Worm (Caenorhabditis elegans): ENCODE results near the gene igeg-2.

The igeg-2 gene

DNA sequence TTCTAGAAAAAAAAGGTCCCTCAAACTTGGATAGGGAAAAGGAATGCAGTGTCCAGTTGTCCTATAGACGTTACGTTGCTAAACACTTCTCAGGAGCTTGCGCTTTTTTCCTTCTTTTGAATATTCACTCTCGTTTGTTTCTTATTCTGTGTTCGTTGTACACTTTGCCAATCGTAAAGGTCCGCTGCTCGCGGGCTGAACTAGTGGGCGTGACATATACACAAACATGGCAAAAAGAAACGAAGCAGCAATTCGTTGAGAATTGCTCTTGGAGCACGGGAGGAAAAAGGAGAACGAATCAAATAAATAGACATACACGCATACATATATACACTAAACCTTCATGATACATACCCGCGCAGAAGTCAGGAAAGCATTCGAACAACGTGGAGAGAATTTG is 22.4 kb upstream of the igeg-2 start:
- TF ChIP-seq ceh-28 (tag; optimal IDR thresholded peaks at IDR 0.05), result no peak
- no peak for TF ChIP-seq fos-1 (tag; optimal IDR thresholded peaks at IDR 0.05)
- TF ChIP-seq rbr-2 (tag; optimal IDR thresholded peaks at IDR 0.05), result no peak
- no peak for TF ChIP-seq pqm-1 (tag; optimal IDR thresholded peaks at IDR 0.05)
- TF ChIP-seq nhr-76 (tag; optimal IDR thresholded peaks at IDR 0.05), result no peak
- no peak for TF ChIP-seq ztf-7 (tag; optimal IDR thresholded peaks at IDR 0.05)
- TF ChIP-seq F10B5.3 (tag; optimal IDR thresholded peaks at IDR 0.05), result no peak
- peak in 1 of 2 experiments; percentile 1 for TF ChIP-seq lsy-2 (tag; optimal IDR thresholded peaks at IDR 0.05)
- TF ChIP-seq aha-1 (tag), result peak; percentile 93
- no peak for TF ChIP-seq hif-1 (tag; optimal IDR thresholded peaks at IDR 0.05)
- peak; percentile 40; the same call in 1 of the 2 replicates for TF ChIP-seq ctbp-1 (GFP tag; IDR thresholded peaks at IDR 0.05)
- no peak for TF ChIP-seq nhr-41 (GFP tag; IDR thresholded peaks at IDR 0.05)
- TF ChIP-seq attf-4 (tag; optimal IDR thresholded peaks at IDR 0.05), result no peak
- 0 out of 2 replicates have a peak, but pooled peaks have one; percentile 28 for TF ChIP-seq hmg-1.1 (GFP tag; IDR thresholded peaks at IDR 0.05)
- TF ChIP-seq unc-39 (tag; optimal IDR thresholded peaks at IDR 0.05), result no peak
- TF ChIP-seq daf-19 (GFP tag; conservative IDR thresholded peaks at IDR 0.05), result no peak
- no peak for TF ChIP-seq arid-1 (GFP tag; conservative IDR thresholded peaks at IDR 0.05)
- TF ChIP-seq mep-1 (tag; optimal IDR thresholded peaks at IDR 0.05), result peak; percentile 53
- TF ChIP-seq ZK546.5 (tag; optimal IDR thresholded peaks at IDR 0.05), result no peak
- TF ChIP-seq mdl-1 (tag; optimal IDR thresholded peaks at IDR 0.05), result peak in 1 of 2 experiments; percentile 2
- TF ChIP-seq unc-130 (GFP tag; optimal IDR thresholded peaks at IDR 0.05), result no peak
- TF ChIP-seq hlh-11 (tag; optimal IDR thresholded peaks at IDR 0.05), result no peak
- no peak for TF ChIP-seq nhr-6 (tag; optimal IDR thresholded peaks at IDR 0.05)
- TF ChIP-seq hlh-30 (tag; optimal IDR thresholded peaks at IDR 0.05; ENCODE audit: insufficient read depth), result peak; percentile 62
- no peak for TF ChIP-seq dve-1 (tag; optimal IDR thresholded peaks at IDR 0.05; ENCODE audit: insufficient read depth)
- no peak for TF ChIP-seq zfp-2 (tag; optimal IDR thresholded peaks at IDR 0.05)
- TF ChIP-seq F26F4.8 (GFP tag; conservative IDR thresholded peaks at IDR 0.05), result no peak
- 0 out of 2 replicates have a peak, but pooled peaks have one; percentile 28 for TF ChIP-seq madf-9 (GFP tag; conservative IDR thresholded peaks at IDR 0.05)
- TF ChIP-seq lim-7 (GFP tag; IDR thresholded peaks at IDR 0.05), result no peak
- TF ChIP-seq ztf-11 (tag; optimal IDR thresholded peaks at IDR 0.05), result no peak
- TF ChIP-seq nhr-48 (tag; optimal IDR thresholded peaks at IDR 0.05), result no peak
- TF ChIP-seq Y105C5A.15 (GFP tag; IDR thresholded peaks at IDR 0.05), result no peak
- no peak for TF ChIP-seq zfp-3 (GFP tag; conservative IDR thresholded peaks at IDR 0.05)
- TF ChIP-seq nhr-10 (tag; optimal IDR thresholded peaks at IDR 0.05), result no peak
- no peak for TF ChIP-seq dmd-6 (GFP tag; IDR thresholded peaks at IDR 0.05)
- TF ChIP-seq ceh-44 (GFP tag; IDR thresholded peaks at IDR 0.05), result no peak
- no peak for TF ChIP-seq vab-7 (GFP tag; IDR thresholded peaks at IDR 0.05)
- no peak for TF ChIP-seq duxl-1 (tag; optimal IDR thresholded peaks at IDR 0.05; ENCODE audit: poor library complexity)

- TF ChIP-seq lin-13 (GFP tag; optimal IDR thresholded peaks at IDR 0.05) (peak; percentile 35), nhr-10 (tag; optimal IDR thresholded peaks at IDR 0.05) (no peak), egl-43 (GFP tag; IDR thresholded peaks at IDR 0.05) (peak; percentile 34; the same call in 1 of the 2 replicates), aha-1 (tag) (peak; percentile 95), hlh-30 (tag; optimal IDR thresholded peaks at IDR 0.05; ENCODE audit: insufficient read depth) (peak; percentile 90), rbr-2 (tag; optimal IDR thresholded peaks at IDR 0.05) (peak; percentile 80), R02D3.7 (tag; optimal IDR thresholded peaks at IDR 0.05) (no peak), daf-19 (GFP tag; conservative IDR thresholded peaks at IDR 0.05) (0 out of 2 replicates have a peak, but pooled peaks have one; percentile 57), ceh-62 (tag; optimal IDR thresholded peaks at IDR 0.05) (no peak), madf-9 (GFP tag; conservative IDR thresholded peaks at IDR 0.05) (no peak), nhr-25 (tag; optimal IDR thresholded peaks at IDR 0.05; ENCODE audit: borderline replicate concordance, insufficient read depth) (no peak), ZK337.2 (GFP tag; IDR thresholded peaks at IDR 0.05) (0 out of 2 replicates have a peak, but pooled peaks have one; percentile 5), mep-1 (tag; optimal IDR thresholded peaks at IDR 0.05) (peak; percentile 89), lin-39 (tag; optimal IDR thresholded peaks at IDR 0.05) (no peak), dpl-1 (GFP tag; optimal IDR thresholded peaks at IDR 0.05) (no peak), saeg-2 (GFP tag; IDR thresholded peaks at IDR 0.05) (0 out of 2 replicates have a peak, but pooled peaks have one; percentile 16), hlh-11 (tag; optimal IDR thresholded peaks at IDR 0.05) (peak; percentile 73), dve-1 (tag; optimal IDR thresholded peaks at IDR 0.05; ENCODE audit: insufficient read depth) (peak; percentile 7), daf-16 (GFP tag; optimal IDR thresholded peaks at IDR 0.05) (peak in 1 of 2 experiments; percentile 15), daf-16 (tag; optimal IDR thresholded peaks at IDR 0.05) (no peak), snpc-4 (tag; optimal IDR thresholded peaks at IDR 0.05) (no peak), lin-38 (GFP tag; IDR thresholded peaks at IDR 0.05) (0 out of 2 replicates have a peak, but pooled peaks have one; percentile 19)
These were observed 20.9 kb upstream of the igeg-2 start for ce11 chrX:11467320-11467732.

Data from whole organism, L4 larva.